Worm (Caenorhabditis elegans): ENCODE data around the gene Y60A9.3.

ce11 chrX:14399035-14399434, 16.0 kb downstream of the Y60A9.3 start:
- TF ChIP-seq mep-1 (tag; optimal IDR thresholded peaks at IDR 0.05) (no peak), ces-1 (GFP tag; optimal IDR thresholded peaks at IDR 0.05) (peak; percentile 16), elt-3 (tag; optimal IDR thresholded peaks at IDR 0.05) (no peak), lin-13 (tag; optimal IDR thresholded peaks at IDR 0.05) (no peak), nhr-237 (tag; optimal IDR thresholded peaks at IDR 0.05) (no peak), drap-1 (GFP tag; optimal IDR thresholded peaks at IDR 0.05) (no peak), unc-39 (tag; optimal IDR thresholded peaks at IDR 0.05) (no peak), nhr-76 (tag; optimal IDR thresholded peaks at IDR 0.05) (no peak)
